Worm (Caenorhabditis elegans) whole organism, dauer: ENCODE measurements around the gene Y113G7B.15.

Experiments used
- unc-62 ChIP-seq: sonication (generic microtip); optimal IDR thresholded peaks from 2 replicates; lab custom pipeline; 2017; ENCODE audit warnings: missing biosample characterization, missing genetic modification reagents, missing genetic modification characterization

Gene Y113G7B.15

DNA sequence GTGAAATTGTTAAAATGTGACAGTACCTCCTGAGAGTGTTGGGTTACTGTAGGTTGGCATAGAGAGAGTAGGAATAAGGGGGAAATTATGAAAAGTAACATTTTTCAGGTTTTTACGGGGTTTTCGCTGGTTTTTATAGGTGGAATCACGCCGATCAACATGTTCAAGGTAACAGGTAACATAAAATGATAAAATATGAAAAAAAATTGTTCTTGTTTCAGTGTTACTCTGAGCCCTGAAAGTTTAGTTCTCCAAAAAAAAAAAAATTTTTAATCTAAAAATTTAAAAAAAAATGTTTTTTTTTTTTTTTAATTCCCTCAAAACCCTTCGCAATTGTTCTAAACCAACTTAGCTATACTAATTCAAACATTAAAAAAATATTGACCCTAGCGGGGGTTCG is at the start of gene Y113G7B.15:
TSS of gene Y113G7B.15 (minus strand) at position 101 of the 400 bp plus-strand sequence.
- TF ChIP-seq unc-62 (GFP tag; lab: Kevin White, UChicago) = no peak

DNA sequence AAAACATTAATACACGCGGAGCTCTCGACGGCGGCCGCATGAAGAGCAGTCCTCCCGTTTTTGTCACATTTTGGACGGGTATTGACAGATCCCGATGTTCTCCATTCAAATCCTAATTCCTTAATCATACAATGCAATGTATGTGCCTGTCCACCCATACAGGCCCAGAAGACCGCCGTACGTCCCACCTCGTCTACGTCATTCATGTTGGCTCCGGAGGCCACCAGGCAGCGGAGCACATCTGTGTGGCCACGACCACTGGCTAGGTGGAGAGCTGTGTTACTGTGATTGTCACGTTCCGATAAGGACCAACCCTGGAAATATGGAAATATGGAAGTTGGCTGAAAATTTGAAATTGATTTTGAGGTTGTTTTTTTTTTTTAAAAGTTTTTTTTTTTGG is 49.2 kb upstream of the Y113G7B.15 start:
- no peak for TF ChIP-seq unc-62 (GFP tag; lab: Kevin White, UChicago)

DNA sequence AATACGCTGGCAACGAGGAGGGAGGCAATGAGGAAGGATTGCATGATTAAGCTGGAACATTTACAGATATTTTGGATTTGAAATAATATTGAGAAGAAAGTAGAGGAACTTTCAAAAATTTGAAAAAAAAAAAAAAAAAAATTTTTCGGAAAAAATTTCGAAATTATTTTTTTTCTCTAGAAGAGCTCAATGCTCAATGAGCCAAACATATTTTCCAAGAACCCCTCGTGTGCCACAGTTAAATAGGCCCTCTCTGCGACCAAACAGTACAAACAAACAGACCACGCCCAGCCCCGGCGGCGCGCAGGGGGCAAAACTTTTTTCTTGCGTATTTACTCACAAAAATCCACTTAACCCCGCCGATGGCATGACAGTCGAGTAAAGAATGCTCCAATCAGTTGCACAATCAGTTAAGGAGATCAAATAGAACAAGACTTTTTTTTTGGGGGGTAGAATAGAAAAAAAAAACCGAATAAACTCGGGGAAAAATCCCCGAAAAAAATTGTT is 46.2 kb upstream of the Y113G7B.15 start, which contains the start of gene pqn-94:
TSS of gene pqn-94 (minus strand) at position 51 of the 507 bp plus-strand sequence.
- TF ChIP-seq unc-62 (GFP tag; lab: Kevin White, UChicago) = no peak

DNA sequence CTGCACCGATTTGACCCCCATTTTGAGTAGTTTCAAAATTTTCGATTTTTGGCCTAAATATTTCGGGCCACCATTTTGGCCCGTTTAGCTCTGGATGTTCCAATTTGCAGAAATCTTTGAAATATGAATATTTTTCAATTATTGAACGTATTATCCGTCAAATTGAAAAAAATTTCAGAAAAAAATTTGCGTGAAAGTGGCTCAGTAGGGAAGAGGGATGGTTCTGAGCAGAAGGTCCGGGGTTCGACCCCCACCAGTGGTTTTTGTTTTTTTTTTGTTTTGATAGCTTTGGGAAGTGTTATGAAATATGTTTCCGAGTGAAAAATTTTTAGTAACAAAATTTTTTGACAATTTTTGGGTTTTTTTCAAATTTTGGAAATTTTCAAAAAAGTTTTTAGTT is 45.7 kb upstream of the Y113G7B.15 start:
- TF ChIP-seq unc-62 (GFP tag; lab: Kevin White, UChicago) = no peak

DNA sequence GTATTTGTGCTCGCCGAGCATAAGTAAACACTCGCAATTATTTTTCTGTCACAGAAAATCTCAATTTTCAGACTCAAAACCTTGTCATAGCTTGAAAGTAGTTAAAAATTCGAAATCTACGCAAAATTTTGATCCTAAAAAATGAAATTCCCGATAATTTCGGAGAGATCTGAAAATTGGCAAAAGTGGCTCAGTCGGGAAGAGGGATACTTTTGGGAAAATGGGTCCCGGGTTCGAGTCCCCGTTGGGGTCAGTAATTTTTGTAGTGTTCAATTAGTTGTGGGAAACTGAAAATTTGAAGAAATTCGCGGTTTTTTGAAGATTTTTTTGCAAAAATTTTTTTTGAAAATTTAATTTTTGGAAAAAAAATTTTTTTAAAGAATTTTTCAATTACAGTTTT is 43.3 kb upstream of the Y113G7B.15 start:
- no peak for TF ChIP-seq unc-62 (GFP tag; lab: Kevin White, UChicago)

DNA sequence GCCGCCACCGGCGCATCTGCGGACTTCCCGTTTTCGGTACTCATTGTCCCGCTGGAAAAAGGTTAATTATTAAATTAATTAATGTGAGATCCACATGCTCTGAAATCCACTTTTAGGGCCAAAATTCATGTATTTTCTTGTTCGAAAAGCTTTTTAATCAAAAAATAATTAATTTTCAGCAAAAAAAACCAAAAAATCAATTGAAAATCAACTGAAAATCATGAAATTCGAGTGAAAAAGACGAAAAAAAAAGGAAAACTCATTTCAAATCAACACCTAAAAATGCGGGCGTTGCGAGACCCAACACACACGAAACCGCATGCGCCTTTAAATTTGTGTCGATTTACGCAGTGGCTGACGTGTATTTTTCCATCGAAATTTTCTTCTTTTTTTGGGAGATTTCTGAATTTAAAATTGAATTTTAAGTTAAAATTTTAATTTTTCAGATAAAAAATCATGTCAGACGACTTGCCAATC is 36.1 kb upstream of the Y113G7B.15 start, which contains the start of the genes prmt-1 and cdkr-3:
TSS of gene prmt-1 (minus strand) at position 51 of the 477 bp plus-strand sequence.
TSS of gene cdkr-3 (plus strand) at position 447 of the 477 bp plus-strand sequence.
- no peak for TF ChIP-seq unc-62 (GFP tag; lab: Kevin White, UChicago)

DNA sequence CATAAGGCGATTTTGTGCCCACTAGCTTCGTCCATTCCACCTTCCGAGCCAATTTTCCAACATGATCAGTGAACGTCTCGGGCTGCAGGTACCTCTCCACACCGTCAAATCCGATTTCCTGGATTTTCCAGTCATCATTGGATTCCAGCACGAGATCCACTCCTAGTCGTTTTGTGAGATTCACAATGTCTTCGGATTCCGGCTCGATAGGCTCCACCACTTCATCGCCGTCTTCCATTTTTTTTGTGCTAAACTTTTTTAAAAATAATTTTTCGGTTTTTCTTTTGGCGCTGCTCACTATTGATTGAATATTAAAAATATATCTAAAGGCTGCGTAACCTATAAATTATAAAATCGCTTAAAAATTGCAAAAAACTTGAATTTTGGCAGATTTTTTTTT is 33.3 kb upstream of the Y113G7B.15 start, which contains the start of gene mdt-17:
TSS of gene mdt-17 (minus strand) at position 256 of the 400 bp plus-strand sequence.
- TF ChIP-seq unc-62 (GFP tag; lab: Kevin White, UChicago) = no peak

DNA sequence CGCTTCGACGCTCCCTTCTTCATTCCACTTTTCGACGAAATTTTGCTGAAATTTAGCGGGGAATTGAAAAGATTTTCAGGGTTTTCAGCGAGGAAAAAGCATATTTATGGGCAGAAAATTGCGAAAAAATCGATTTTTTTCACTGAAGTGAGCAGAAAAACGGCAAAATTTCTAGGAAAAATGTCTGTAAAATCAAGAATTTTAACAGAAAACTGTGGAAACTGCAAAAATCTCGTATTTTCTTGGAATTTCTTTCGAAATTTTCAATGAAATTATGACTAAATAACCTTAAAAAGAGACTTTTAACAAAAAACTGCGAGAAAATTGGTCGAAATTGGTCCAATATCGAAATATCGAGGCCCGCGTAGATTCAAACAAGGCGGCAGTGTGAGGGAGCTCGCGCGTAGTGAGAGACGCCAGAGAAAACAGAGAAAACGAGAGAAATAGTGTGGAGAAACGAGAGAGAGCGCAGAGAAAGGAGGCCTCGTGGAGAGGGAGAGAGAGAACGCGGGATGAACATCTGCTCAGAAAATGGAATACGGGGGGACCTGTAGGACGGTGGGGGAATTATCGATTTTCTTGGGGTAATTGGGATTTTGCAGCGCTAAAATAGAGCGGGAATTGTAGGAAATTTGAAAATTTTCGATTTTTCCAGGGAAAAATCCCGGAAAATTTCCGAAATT is 15.9 kb upstream of the Y113G7B.15 start, which contains the start of gene swsn-1:
TSS of gene swsn-1 (minus strand) at position 51 of the 683 bp plus-strand sequence.
- no peak for TF ChIP-seq unc-62 (GFP tag; lab: Kevin White, UChicago)

DNA sequence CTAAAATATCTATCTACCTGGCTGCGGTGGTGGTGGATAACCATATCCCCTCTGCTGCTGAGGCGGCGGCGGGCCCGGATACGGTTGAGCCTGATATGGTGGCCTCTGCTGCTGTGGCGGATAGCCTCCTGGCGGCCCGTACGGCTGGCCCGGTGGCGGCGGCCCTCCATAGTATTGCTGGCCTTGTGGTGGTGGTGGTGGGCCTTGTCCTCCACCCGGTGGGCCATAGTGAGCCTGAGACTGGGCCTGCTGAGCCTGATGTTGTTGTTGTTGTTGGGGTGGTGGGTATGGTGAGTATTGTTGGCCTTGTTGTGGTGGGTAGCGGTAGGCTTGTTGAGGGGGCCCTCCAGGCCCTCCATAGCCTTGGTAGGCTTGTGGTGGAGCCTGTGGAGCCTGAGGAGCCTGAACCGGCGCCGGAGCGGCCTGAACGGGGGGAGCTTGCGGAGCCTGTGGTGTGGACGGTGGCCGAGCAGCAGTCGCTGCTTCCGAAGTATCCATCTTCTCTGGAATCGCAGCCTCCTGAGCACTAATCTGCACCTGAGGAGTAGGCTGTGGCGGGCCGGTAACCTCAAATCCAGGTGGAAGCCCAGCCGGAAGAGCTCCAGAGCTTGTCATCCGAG is 7.7 kb upstream of the Y113G7B.15 start:
- no peak for TF ChIP-seq unc-62 (GFP tag; lab: Kevin White, UChicago)

DNA sequence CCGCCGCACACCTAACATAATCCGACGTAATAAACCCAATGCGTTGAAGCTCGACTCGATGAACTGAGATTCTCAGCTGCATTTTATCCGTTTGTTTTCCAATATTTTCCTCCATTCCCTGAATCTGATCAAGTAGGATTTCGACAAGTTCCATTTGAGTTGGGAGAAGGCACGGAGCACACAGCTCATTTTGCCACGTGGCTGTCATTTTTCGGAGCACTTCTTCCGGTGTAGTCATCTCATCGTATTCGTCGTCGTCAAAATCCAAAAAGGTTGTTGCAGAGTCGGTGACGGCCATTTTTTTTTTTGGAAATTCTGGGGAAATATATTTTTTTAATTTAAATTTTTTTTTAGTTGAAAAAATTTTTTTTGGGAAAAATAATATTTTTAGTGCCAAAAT is 3.8 kb upstream of the Y113G7B.15 start, which contains the start of gene sld-5:
TSS of gene sld-5 (minus strand) at position 317 of the 400 bp plus-strand sequence.
- TF ChIP-seq unc-62 (GFP tag; lab: Kevin White, UChicago) = no peak

DNA sequence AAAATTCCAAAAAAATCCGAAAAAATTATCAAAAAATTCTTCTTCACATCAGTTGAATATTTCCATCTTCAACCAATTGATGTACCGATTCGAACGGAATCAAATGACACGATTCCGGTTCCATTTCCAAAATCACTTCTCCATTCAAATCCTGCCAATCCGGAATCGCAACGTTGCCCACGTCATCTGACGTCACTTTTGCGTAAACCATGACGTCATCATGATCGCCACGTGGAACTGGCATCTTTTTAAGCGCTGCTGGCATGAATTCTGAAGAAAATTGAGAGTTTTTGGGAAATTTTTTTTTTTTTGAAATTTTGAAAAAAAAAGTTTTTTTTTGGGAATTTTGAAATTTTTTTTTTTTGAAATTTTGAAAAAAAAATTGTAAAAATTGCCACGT is 1.6 kb upstream of the Y113G7B.15 start:
- no peak for TF ChIP-seq unc-62 (GFP tag; lab: Kevin White, UChicago)

DNA sequence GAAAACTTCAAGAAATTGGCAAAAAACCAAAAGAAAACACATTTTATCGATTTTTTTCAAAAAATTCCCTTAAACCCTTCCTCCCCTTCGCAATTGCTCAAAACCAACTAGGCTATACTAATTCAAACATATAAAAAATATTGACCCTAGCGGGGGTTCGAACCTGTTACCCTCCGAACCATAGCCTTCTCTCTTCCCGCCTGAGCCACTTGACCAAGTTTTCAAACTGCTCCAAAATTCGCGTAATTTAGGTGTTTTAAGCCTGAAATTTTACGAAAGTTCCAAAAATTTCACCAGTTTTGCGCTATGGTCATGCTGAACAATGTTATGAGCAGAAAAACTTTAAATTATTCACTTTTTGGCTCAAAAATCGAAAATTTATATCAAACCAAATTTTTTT is 796 bp upstream of the Y113G7B.15 start:
- no peak for TF ChIP-seq unc-62 (GFP tag; lab: Kevin White, UChicago)

DNA sequence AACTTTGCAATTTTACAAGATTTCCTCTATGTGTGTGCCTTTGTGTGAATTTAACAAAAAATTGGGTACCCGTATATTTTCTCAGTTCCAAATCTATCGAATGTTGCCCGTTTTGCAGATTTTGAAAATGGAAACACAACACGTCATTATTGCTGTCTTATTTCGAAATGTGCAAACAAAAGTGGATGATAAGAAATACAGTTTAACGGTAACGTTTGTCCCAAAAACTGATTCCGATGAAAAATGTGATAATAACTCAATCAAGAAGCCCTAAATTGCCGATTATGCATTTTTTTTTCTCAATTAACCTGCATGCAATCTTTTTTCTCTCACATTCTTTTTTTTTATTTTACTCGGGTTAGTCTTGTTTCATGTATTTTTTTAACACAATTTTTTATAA is 8.3 kb downstream of the Y113G7B.15 start:
- no peak for TF ChIP-seq unc-62 (GFP tag; lab: Kevin White, UChicago)

DNA sequence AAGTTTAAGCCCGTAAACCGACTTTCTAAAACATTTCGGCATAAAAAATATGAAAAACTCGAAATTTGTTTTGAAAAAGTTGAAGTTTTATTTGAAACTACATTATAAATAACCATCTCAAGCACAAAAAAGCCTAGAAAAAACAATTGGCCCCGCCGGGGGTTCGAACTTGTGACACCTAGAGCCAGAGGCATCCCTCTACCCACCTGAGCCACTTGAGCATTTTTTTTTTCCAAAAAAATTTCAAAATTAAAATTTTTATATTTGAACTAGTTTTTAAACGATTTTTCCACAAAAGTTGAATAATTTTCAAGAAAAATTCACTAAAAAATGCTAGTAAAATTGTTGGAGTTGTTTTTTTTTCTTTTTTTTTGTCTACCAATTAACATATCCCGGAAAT is 9.9 kb downstream of the Y113G7B.15 start:
- TF ChIP-seq unc-62 (GFP tag; lab: Kevin White, UChicago) = no peak

DNA sequence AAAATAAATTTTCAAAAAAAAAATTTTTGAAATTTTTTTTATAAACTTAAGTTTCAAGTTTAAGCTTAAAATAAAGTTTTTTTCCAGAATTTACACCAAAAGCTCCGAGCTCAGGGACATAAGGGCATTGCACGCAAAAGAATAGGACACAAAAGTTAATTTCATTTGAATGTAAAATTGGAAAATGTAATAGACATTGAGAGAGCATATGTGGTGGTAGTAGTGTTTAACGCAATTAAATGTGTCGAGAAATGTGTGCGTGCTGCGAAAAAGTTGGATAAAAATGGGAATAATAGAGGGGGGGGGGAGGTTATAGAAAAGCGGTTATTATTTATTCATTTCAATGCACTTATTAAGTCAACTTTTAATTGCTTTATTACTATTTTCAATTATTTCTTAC is 13.0 kb downstream of the Y113G7B.15 start:
- no peak for TF ChIP-seq unc-62 (GFP tag; lab: Kevin White, UChicago)

DNA sequence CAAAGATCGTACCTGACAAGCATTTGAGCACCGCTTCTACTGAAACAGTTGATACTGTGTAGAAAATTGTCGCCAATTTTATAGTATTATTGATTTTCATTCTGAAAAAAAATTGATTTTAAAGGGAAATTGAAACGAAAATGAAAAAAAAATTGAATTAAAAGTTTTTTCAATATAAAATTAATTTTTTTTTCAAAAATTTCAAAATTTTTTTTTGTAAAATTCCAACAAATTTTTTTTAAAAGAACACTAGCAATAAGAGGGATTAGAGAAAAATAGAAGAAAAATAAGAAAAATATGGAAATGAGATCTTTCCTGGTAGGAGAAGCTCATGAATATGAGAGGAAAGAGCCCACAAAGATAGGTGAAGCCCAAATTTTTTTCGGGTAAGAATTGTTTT is 18.4 kb downstream of the Y113G7B.15 start, which contains the start of gene Y113G7B.11:
TSS of gene Y113G7B.11 (minus strand) at position 101 of the 400 bp plus-strand sequence.
- no peak for TF ChIP-seq unc-62 (GFP tag; lab: Kevin White, UChicago)
